Worm (Caenorhabditis elegans) whole organism, L3 larva: ENCODE data around the gene fbxa-196.

ENCODE experiments used
- ZK546.5 ChIP-seq: sonication (generic microtip); optimal IDR thresholded peaks from 2 replicates; lab custom pipeline; 2017; ENCODE audit warnings: missing biosample characterization, missing genetic modification characterization
- aly-2 ChIP-seq: fragments of 150-350 bp; optimal IDR thresholded peaks from 2 replicates; lab custom pipeline; 2014; ENCODE audit warnings: missing biosample characterization, missing genetic modification characterization
- ama-1 ChIP-seq: fragments of 150-350 bp; optimal IDR thresholded peaks from 2 replicates; lab custom pipeline; 2018
- ceh-16 ChIP-seq: sonication (generic microtip); optimal IDR thresholded peaks from 2 replicates; lab custom pipeline; 2017; ENCODE audit warnings: missing biosample characterization, missing genetic modification characterization
- elt-1 ChIP-seq: fragments of 150-350 bp; optimal IDR thresholded peaks from 2 replicates; lab custom pipeline; 2014; ENCODE audit warnings: missing biosample characterization, missing genetic modification characterization
- fkh-10 ChIP-seq: sonication (generic microtip); optimal IDR thresholded peaks from 2 replicates; lab custom pipeline; 2017; ENCODE audit warnings: missing biosample characterization, missing genetic modification reagents, missing genetic modification characterization
- fos-1 ChIP-seq: fragments of 150-350 bp; optimal IDR thresholded peaks from 2 replicates; lab custom pipeline; 2014; ENCODE audit warnings: missing biosample characterization, missing genetic modification characterization
- nhr-11 ChIP-seq: fragments of 150-350 bp; optimal IDR thresholded peaks from 2 replicates; lab custom pipeline; 2014; ENCODE audit warnings: missing biosample characterization, missing genetic modification characterization
- nhr-43 ChIP-seq: sonication (generic microtip); optimal IDR thresholded peaks from 2 replicates; lab custom pipeline; 2016; ENCODE audit warnings: mild to moderate bottlenecking, missing genetic modification characterization, missing compliant biosample characterization; ENCODE audit not compliant: poor library complexity, severe bottlenecking
- pqm-1 ChIP-seq: fragments of 150-350 bp; optimal IDR thresholded peaks from 2 replicates; lab custom pipeline; 2017; ENCODE audit warnings: missing biosample characterization, missing genetic modification characterization, inconsistent platforms
- skn-1 ChIP-seq: fragments of 150-350 bp; optimal IDR thresholded peaks from 2 replicates; lab custom pipeline; 2014; ENCODE audit warnings: missing biosample characterization, missing genetic modification characterization
- unc-62 ChIP-seq: fragments of 150-350 bp; sonication (generic microtip); optimal IDR thresholded peaks from 4 replicates; lab custom pipeline; 2014; ENCODE audit warnings: missing biosample characterization, missing genetic modification reagents, missing genetic modification characterization
- ztf-4 ChIP-seq: fragments of 150-350 bp; optimal IDR thresholded peaks from 2 replicates; lab custom pipeline; 2014; ENCODE audit warnings: missing biosample characterization, missing genetic modification characterization

- TF ChIP-seq elt-1 (tag; lab: Kevin White, UChicago) (no peak), nhr-11 (tag; lab: Kevin White, UChicago) (no peak), unc-62 (GFP tag; lab: Kevin White, UChicago) (no peak), ZK546.5 (tag; lab: Kevin White, UChicago) (no peak), ztf-4 (tag; lab: Kevin White, UChicago) (no peak), skn-1 (tag; lab: Kevin White, UChicago) (no peak), nhr-43 (tag; lab: Kevin White, UChicago) (no peak), fkh-10 (no peak), ama-1 (lab: Kevin White, UChicago) (no peak), pqm-1 (peak; percentile 88), aly-2 (tag; lab: Kevin White, UChicago) (no peak), ceh-16 (tag; lab: Kevin White, UChicago) (no peak), fos-1 (tag; lab: Kevin White, UChicago) (no peak)
Observed at ce11 chrV:6413057-6413456, 35.4 kb upstream of the fbxa-196 start.
